Fruit fly (Drosophila melanogaster): ENCODE results near the gene CG15387.
A peak's percentile ranks its signal among the peaks of the same experiment; 100 is the strongest.

DNA sequence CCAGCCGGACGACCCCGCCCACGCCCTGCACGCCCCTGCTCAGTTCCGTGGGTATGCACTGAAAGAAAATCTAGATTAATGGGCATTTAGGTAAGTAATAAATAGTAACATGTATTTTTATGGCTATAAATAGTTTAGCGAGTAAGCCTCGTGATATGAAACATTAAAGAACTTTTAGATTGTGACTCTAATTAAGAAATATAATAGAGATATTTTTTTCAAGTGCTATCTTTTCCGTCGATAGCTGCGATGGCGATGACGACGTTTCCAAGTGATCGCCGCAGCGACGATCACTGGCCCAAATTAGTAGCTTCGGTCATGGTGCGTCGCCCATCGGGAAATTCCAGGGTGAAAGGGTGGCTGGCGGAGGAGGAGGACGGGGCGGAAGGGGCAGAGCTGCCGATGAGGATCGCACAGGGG, 46.0 kb downstream of the CG15387 start:
- TF ChIP-seq Crg-1 (GFP tag; optimal IDR thresholded peaks at IDR 0.05), result no peak
- no peak for TF ChIP-seq CG12768 (GFP tag; optimal IDR thresholded peaks at IDR 0.05)
- no peak for TF ChIP-seq CG5204 (GFP tag; optimal IDR thresholded peaks at IDR 0.05)
- TF ChIP-seq CG7101 (tag; optimal IDR thresholded peaks at IDR 0.05), result peak; percentile 41
- TF ChIP-seq CG1620 (GFP tag; optimal IDR thresholded peaks at IDR 0.05), result no peak
- TF ChIP-seq kay (GFP tag; ENCODE audit: borderline replicate concordance), result no peak
- no peak for TF ChIP-seq Mnt (GFP tag; optimal IDR thresholded peaks at IDR 0.05)
- TF ChIP-seq cnc (optimal IDR thresholded peaks at IDR 0.05), result no peak
- peak; percentile 10 for TF ChIP-seq Hr96 (GFP tag; optimal IDR thresholded peaks at IDR 0.05)
- TF ChIP-seq toe (GFP tag; optimal IDR thresholded peaks at IDR 0.05), result peak; percentile 14

Data from whole organism, adult.